Worm (Caenorhabditis elegans): ENCODE data around the gene Y57G11C.51.
A peak's percentile ranks its signal among the peaks of the same experiment; 100 is the strongest.

The Y57G11C.51 gene

ce11 chrIV:14773280-14774071 lies 878 bp downstream of the Y57G11C.51 start, which contains the start of gene Y57G11C.36:
Gene Y57G11C.36 (minus strand): TSS chrIV:14773781.
- TF ChIP-seq tab-1 (GFP tag; IDR thresholded peaks at IDR 0.05), result 0 out of 2 replicates have a peak, but pooled peaks have one; percentile 18
- TF ChIP-seq flt-1 (GFP tag; IDR thresholded peaks at IDR 0.05), result no peak
- TF ChIP-seq klf-2 (GFP tag; conservative IDR thresholded peaks at IDR 0.05), result no peak
- no peak for TF ChIP-seq ztf-29 (GFP tag; IDR thresholded peaks at IDR 0.05)
- TF ChIP-seq ztf-23 (GFP tag; IDR thresholded peaks at IDR 0.05), result no peak
- TF ChIP-seq ref-1 (GFP tag; conservative IDR thresholded peaks at IDR 0.05), result no peak
- TF ChIP-seq T22C8.4 (GFP tag; IDR thresholded peaks at IDR 0.05), result no peak

DNA sequence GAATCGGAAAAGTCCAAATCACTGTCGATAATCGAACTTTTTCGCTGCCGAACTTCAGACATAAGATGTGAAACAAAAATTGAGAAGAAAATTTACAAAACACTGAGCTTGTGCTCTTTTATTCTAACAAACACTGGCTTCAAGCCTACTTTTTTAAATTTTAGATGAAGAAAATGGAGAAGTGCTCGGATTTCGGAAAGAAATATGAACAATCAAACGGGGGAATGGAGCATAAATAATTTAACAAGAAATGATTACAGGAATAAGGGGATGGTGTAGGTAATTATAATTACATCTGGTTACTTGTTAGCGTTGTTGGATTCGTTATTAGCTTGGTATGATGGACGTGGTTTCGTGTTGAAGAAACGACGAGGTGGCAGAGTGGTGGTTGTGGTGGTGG lies 3.0 kb downstream of the Y57G11C.51 start, which contains the start of gene degl-1:
Gene degl-1, minus strand, starts transcription at position 101 of the 400 bp plus-strand sequence.
- TF ChIP-seq med-1 (GFP tag; optimal IDR thresholded peaks at IDR 0.05; ENCODE audit: insufficient read depth) (no peak), tab-1 (GFP tag; IDR thresholded peaks at IDR 0.05) (no peak), ztf-23 (GFP tag; IDR thresholded peaks at IDR 0.05) (no peak), ref-1 (GFP tag; conservative IDR thresholded peaks at IDR 0.05) (no peak), flt-1 (GFP tag; IDR thresholded peaks at IDR 0.05) (no peak), klf-2 (GFP tag; conservative IDR thresholded peaks at IDR 0.05) (no peak), ztf-29 (GFP tag; IDR thresholded peaks at IDR 0.05) (no peak), cog-1 (tag; optimal IDR thresholded peaks at IDR 0.05) (no peak), T22C8.4 (GFP tag; IDR thresholded peaks at IDR 0.05) (no peak)

DNA sequence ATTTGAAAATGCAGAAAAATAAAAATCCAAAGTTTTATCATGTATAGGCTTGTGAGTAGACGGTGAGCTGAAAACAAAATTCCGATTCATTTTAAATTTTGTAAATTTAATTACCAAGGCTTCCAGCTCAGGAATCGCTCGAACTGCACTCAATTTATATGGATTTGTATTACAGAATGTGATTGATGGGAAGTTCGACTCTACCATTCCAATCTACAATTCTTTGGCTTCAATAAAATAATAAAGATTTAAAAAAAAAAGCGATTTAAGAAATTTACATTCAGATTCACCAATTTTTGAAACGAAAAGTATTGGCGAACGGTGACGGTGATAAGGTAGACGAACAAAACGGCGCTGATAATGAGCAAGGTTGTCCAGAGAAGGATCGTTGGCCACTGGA lies 3.7 kb downstream of the Y57G11C.51 start:
- TF ChIP-seq klf-2 (GFP tag; conservative IDR thresholded peaks at IDR 0.05) (no peak), ztf-23 (GFP tag; IDR thresholded peaks at IDR 0.05) (no peak), T22C8.4 (GFP tag; IDR thresholded peaks at IDR 0.05) (no peak), ref-1 (GFP tag; conservative IDR thresholded peaks at IDR 0.05) (no peak), cog-1 (tag; optimal IDR thresholded peaks at IDR 0.05) (no peak), flt-1 (GFP tag; IDR thresholded peaks at IDR 0.05) (no peak)

DNA sequence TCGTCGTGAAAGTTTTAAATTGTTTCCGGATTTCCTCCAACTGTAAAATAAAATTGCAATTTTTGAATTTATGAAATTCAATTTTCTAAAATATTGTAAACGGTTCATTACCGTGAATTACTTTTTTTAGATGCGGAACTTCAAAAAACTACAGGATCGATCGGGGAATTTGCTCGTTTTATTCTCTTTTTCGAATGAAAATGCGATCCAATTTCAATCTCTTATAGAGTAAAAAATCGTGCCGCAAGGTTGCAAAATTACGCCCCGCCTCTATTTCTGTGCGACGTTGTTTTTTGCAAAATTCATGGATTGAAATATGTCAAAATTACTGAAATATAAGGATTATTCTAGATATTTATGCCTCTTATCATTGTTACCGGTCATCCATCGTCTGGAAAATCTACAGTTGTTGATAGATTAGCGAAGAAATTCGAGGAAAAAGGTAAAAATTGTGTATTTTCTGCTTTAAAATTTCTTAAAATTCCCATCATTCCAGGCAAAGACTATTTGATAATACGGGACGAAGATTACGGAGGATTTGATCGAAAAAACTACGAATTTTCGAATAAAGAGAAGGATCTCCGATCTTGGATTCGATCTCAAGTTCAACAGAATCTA lies 5.0 kb downstream of the Y57G11C.51 start, which contains the start of gene Y57G11C.43:
Gene Y57G11C.43, plus strand, starts transcription at position 224 of the 618 bp plus-strand sequence.
- no peak for TF ChIP-seq tab-1 (GFP tag; IDR thresholded peaks at IDR 0.05)
- no peak for TF ChIP-seq med-1 (GFP tag; optimal IDR thresholded peaks at IDR 0.05; ENCODE audit: insufficient read depth)
- TF ChIP-seq flt-1 (GFP tag; IDR thresholded peaks at IDR 0.05), result no peak
- no peak for TF ChIP-seq ref-1 (GFP tag; conservative IDR thresholded peaks at IDR 0.05)
- TF ChIP-seq cog-1 (tag; optimal IDR thresholded peaks at IDR 0.05), result no peak
- TF ChIP-seq ztf-23 (GFP tag; IDR thresholded peaks at IDR 0.05), result no peak
- TF ChIP-seq ztf-29 (GFP tag; IDR thresholded peaks at IDR 0.05), result no peak
- TF ChIP-seq T22C8.4 (GFP tag; IDR thresholded peaks at IDR 0.05), result no peak
- TF ChIP-seq klf-2 (GFP tag; conservative IDR thresholded peaks at IDR 0.05), result no peak

DNA sequence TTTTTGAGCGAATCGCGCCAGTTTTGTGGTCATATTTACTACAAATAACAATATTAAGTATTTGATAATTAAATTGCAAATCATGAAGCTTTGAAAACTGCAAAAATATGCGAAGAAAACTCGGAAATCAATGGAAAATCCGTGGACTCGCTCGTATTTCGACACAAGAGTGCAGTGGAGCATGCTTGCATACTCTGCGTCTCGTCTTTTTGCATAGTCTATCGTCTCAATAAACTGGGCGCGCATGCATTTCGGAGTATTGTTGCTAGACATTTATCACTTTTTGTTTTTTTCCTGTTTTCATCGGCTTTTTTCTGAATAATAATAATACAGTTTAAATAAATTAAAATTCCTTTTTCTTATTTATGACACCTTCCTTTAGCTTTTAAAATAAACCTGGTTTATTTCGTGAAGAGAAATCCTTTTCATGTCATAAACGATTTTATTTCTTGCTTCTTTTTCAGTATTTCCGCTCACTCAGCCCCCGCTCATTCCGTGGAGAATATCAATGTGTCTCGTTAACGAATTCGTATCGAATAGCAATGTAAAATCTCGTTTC lies 6.6 kb downstream of the Y57G11C.51 start, which contains the start of the genes mrps-7 and Y57G11C.3:
Gene mrps-7, minus strand, starts transcription at position 38 of the 559 bp plus-strand sequence.
Gene Y57G11C.3, plus strand, starts transcription at position 509 of the 559 bp plus-strand sequence.
- TF ChIP-seq cog-1 (tag; optimal IDR thresholded peaks at IDR 0.05) (peak; percentile 73), med-1 (GFP tag; optimal IDR thresholded peaks at IDR 0.05; ENCODE audit: insufficient read depth) (no peak)

DNA sequence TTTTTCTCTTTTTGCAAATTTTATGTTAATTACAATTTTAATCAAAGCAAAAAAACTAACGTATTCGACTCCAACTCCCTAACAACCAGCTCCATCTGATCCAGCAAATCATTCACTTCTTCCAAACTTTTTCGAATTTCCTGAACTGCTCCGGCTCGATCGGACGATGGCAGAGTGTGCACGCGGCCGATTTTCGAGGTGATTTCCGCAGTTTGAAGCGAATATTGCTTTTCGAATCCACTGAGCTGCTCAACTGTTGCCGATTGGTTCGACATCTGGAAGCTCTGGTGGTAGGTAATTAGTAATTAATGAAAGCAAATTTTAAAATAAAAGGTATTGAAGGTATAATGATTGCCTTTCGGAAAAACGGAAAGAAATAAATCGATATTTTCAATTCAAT lies 8.0 kb downstream of the Y57G11C.51 start, which contains the start of gene vti-1:
Gene vti-1, minus strand, starts transcription at position 284 of the 400 bp plus-strand sequence.
- TF ChIP-seq cog-1 (tag; optimal IDR thresholded peaks at IDR 0.05) (no peak), ref-1 (GFP tag; conservative IDR thresholded peaks at IDR 0.05) (no peak), ztf-23 (GFP tag; IDR thresholded peaks at IDR 0.05) (no peak), med-1 (GFP tag; optimal IDR thresholded peaks at IDR 0.05; ENCODE audit: insufficient read depth) (no peak), flt-1 (GFP tag; IDR thresholded peaks at IDR 0.05) (no peak), tab-1 (GFP tag; IDR thresholded peaks at IDR 0.05) (no peak), klf-2 (GFP tag; conservative IDR thresholded peaks at IDR 0.05) (no peak), T22C8.4 (GFP tag; IDR thresholded peaks at IDR 0.05) (no peak), ztf-29 (GFP tag; IDR thresholded peaks at IDR 0.05) (no peak)

DNA sequence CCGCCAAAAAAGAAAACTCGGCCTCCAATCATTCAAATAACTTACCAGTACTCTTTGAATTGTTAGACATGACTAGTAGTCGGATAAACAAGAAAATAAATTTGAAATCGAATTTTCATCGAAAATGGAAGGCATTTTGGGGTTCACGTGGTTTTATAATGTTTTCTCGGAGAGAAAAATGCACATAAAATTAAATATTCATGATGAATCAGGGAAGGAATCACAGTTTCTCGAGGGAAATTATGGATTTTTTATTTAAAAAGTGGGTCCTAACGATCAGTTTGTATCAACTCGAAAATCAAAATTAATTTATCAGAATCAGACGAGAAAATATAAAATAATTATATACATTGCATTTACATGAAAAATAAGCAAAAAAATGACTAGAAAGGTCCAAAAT lies 9.0 kb downstream of the Y57G11C.51 start, which contains the start of gene Y57G11C.5:
Gene Y57G11C.5, minus strand, starts transcription at position 101 of the 400 bp plus-strand sequence.
- TF ChIP-seq ztf-23 (GFP tag; IDR thresholded peaks at IDR 0.05) (no peak), flt-1 (GFP tag; IDR thresholded peaks at IDR 0.05) (no peak), cog-1 (tag; optimal IDR thresholded peaks at IDR 0.05) (no peak), ztf-29 (GFP tag; IDR thresholded peaks at IDR 0.05) (no peak), tab-1 (GFP tag; IDR thresholded peaks at IDR 0.05) (no peak), klf-2 (GFP tag; conservative IDR thresholded peaks at IDR 0.05) (no peak), T22C8.4 (GFP tag; IDR thresholded peaks at IDR 0.05) (no peak), med-1 (GFP tag; optimal IDR thresholded peaks at IDR 0.05; ENCODE audit: insufficient read depth) (no peak)

DNA sequence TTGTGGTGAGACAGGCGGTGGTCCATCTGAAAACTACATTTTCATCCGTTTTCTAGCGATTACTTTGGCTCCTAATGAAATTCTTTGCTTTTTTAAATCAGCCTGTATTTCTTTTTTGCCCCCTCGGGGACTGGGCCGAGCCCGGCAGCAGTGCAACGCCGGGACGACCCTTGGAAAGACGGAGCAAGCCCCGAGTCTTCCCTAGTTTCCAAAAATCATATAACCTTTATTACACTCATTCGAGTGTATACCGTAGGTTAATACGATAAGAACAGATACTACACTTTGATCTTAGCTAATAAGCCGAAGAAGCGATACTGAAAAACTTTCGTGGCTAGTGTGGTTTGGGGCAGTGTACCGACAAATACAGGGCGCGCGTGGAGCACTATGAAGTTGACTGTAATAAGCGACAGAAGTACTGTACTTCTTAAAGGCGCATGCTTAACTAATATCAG lies 9.6 kb downstream of the Y57G11C.51 start:
- TF ChIP-seq cog-1 (tag; optimal IDR thresholded peaks at IDR 0.05) (no peak), flt-1 (GFP tag; IDR thresholded peaks at IDR 0.05) (no peak), T22C8.4 (GFP tag; IDR thresholded peaks at IDR 0.05) (no peak), ref-1 (GFP tag; conservative IDR thresholded peaks at IDR 0.05) (no peak), ztf-29 (GFP tag; IDR thresholded peaks at IDR 0.05) (no peak), med-1 (GFP tag; optimal IDR thresholded peaks at IDR 0.05; ENCODE audit: insufficient read depth) (no peak), ztf-23 (GFP tag; IDR thresholded peaks at IDR 0.05) (no peak), tab-1 (GFP tag; IDR thresholded peaks at IDR 0.05) (no peak), klf-2 (GFP tag; conservative IDR thresholded peaks at IDR 0.05) (no peak)

All from whole organism, midembryonic.